Worm (Caenorhabditis elegans) whole organism, dauer: ENCODE measurements around the gene K07C5.2.
"Not testable (repeated sequence)": the region's sequence is repeated elsewhere in the genome, so short reads cannot be mapped to it uniquely, and the experiment has no call there.

Source experiments
- unc-62 ChIP-seq: sonication (generic microtip); optimal IDR thresholded peaks from 2 replicates; lab custom pipeline; 2017; ENCODE audit warnings: missing biosample characterization, missing genetic modification reagents, missing genetic modification characterization

Gene K07C5.2

ce11 chrV:10338305-10338992 lies 851 bp upstream of the K07C5.2 start, which contains the start of gene arx-2:
arx-2 (minus strand) TSS chrV:10338355.
- TF ChIP-seq unc-62 (GFP tag; lab: Kevin White, UChicago): no peak

- TF ChIP-seq unc-62 (GFP tag; lab: Kevin White, UChicago): not testable (repeated sequence)
Measured at ce11 chrV:10341905-10342328, 2.6 kb downstream of the K07C5.2 start, which contains the start of gene K07C5.13. K07C5.13 (plus strand) TSS chrV:10342055.

- TF ChIP-seq unc-62 (GFP tag; lab: Kevin White, UChicago): no peak
Measured at ce11 chrV:10342904-10343303, 3.6 kb downstream of the K07C5.2 start, which contains the start of gene K07C5.3. K07C5.3 (plus strand) TSS chrV:10343032.

- TF ChIP-seq unc-62 (GFP tag; lab: Kevin White, UChicago): no peak
Measured at ce11 chrV:10350054-10350453, 10.8 kb downstream of the K07C5.2 start, which contains the start of gene K07C5.9. K07C5.9 (minus strand) TSS chrV:10350154.

- TF ChIP-seq unc-62 (GFP tag; lab: Kevin White, UChicago): no peak
Measured at ce11 chrV:10352928-10353427, 13.7 kb downstream of the K07C5.2 start, which contains the start of gene nol-56. nol-56 (minus strand) TSS chrV:10352978.

- TF ChIP-seq unc-62 (GFP tag; lab: Kevin White, UChicago): no peak
Measured at ce11 chrV:10355773-10356335, 16.6 kb downstream of the K07C5.2 start, which contains the start of gene sluh-7. sluh-7 (minus strand) TSS chrV:10355823.

- no peak for TF ChIP-seq unc-62 (GFP tag; lab: Kevin White, UChicago)
Measured at ce11 chrV:10357467-10357953, 18.2 kb downstream of the K07C5.2 start, which contains the start of gene ceeh-2. ceeh-2 (minus strand) TSS chrV:10357903.

- TF ChIP-seq unc-62 (GFP tag; lab: Kevin White, UChicago): no peak
Measured at ce11 chrV:10358238-10358637, 18.9 kb downstream of the K07C5.2 start, which contains the start of gene ttll-15. ttll-15 (plus strand) TSS chrV:10358538.

- TF ChIP-seq unc-62 (GFP tag; lab: Kevin White, UChicago): no peak
Measured at ce11 chrV:10360186-10360585, 20.9 kb downstream of the K07C5.2 start.

ce11 chrV:10361830-10362397 lies 22.6 kb downstream of the K07C5.2 start, which contains the start of gene cash-1:
cash-1 (plus strand) TSS chrV:10362261.
- no peak for TF ChIP-seq unc-62 (GFP tag; lab: Kevin White, UChicago)

ce11 chrV:10363834-10364233 lies 24.5 kb downstream of the K07C5.2 start:
- TF ChIP-seq unc-62 (GFP tag; lab: Kevin White, UChicago): no peak

- no peak for TF ChIP-seq unc-62 (GFP tag; lab: Kevin White, UChicago)
Measured at ce11 chrV:10368256-10368655, 29.0 kb downstream of the K07C5.2 start, which contains the start of gene sri-20. sri-20 (plus strand) TSS chrV:10368556.

ce11 chrV:10371177-10371576 lies 31.9 kb downstream of the K07C5.2 start:
- TF ChIP-seq unc-62 (GFP tag; lab: Kevin White, UChicago): no peak

- no peak for TF ChIP-seq unc-62 (GFP tag; lab: Kevin White, UChicago)
Measured at ce11 chrV:10371951-10372350, 32.7 kb downstream of the K07C5.2 start, which contains the start of gene ugt-49. ugt-49 (plus strand) TSS chrV:10372321.

- no peak for TF ChIP-seq unc-62 (GFP tag; lab: Kevin White, UChicago)
Measured at ce11 chrV:10379293-10379692, 40.0 kb downstream of the K07C5.2 start, which contains the start of gene AC3.12. AC3.12 (minus strand) TSS chrV:10379393.
